Fruit fly (Drosophila melanogaster) whole organism, embryonic: Measurements from ENCODE around the gene Naxd.

ENCODE experiments used
- CG1024 ChIP-seq: fragments of 200-800 bp; sonication (Bioruptor generic); IDR thresholded peaks from 2 replicates; pipeline ENCODE4 v1.3.6; 2022; ENCODE audit warnings: missing biosample characterization, missing genetic modification characterization
- CG10267 ChIP-seq: fragments of 200-800 bp; sonication (Bioruptor generic); optimal IDR thresholded peaks from 2 replicates; lab custom pipeline; 2018; ENCODE audit warnings: missing biosample characterization, mild to moderate bottlenecking, missing genetic modification characterization, moderate library complexity
- CG11504 ChIP-seq: fragments of 200-800 bp; sonication (Bioruptor generic); optimal IDR thresholded peaks from 3 replicates; lab custom pipeline; 2019; ENCODE audit warnings: missing biosample characterization, mild to moderate bottlenecking, missing genetic modification characterization, moderate library complexity
- CG11696 ChIP-seq: fragments of 200-800 bp; sonication (Bioruptor generic); IDR thresholded peaks from 2 replicates; pipeline ENCODE4 v1.3.6; 2022; ENCODE audit warnings: missing biosample characterization, missing genetic modification characterization
- CG12659 ChIP-seq: fragments of 200-800 bp; sonication (Bioruptor generic); optimal IDR thresholded peaks from 3 replicates; lab custom pipeline; 2017; ENCODE audit warnings: mild to moderate bottlenecking, missing biosample characterization, missing genetic modification reagents, missing genetic modification characterization
- CG13296 ChIP-seq: fragments of 200-800 bp; sonication (Bioruptor generic); optimal IDR thresholded peaks from 3 replicates; lab custom pipeline; 2018; ENCODE audit warnings: missing biosample characterization, mild to moderate bottlenecking, missing genetic modification characterization
- CG13424 ChIP-seq: fragments of 200-800 bp; sonication (Bioruptor generic); optimal IDR thresholded peaks from 2 replicates; lab custom pipeline; 2019; ENCODE audit warnings: missing biosample characterization, mild to moderate bottlenecking, missing genetic modification characterization, moderate library complexity
- CG16815 ChIP-seq: fragments of 200-800 bp; sonication (Bioruptor generic); optimal IDR thresholded peaks from 3 replicates; lab custom pipeline; 2017; ENCODE audit warnings: missing biosample characterization, mild to moderate bottlenecking, missing genetic modification characterization
- CG2120 ChIP-seq: fragments of 200-800 bp; sonication (Bioruptor generic); optimal IDR thresholded peaks from 3 replicates; lab custom pipeline; 2016; ENCODE audit warnings: missing biosample characterization, missing genetic modification characterization
- CG32532 ChIP-seq: fragments of 200-800 bp; sonication (Bioruptor generic); IDR thresholded peaks from 2 replicates; pipeline ENCODE4 v1.3.6; 2022; ENCODE audit warnings: missing biosample characterization, missing genetic modification characterization
- CG3995 ChIP-seq: fragments of 200-800 bp; sonication (Bioruptor generic); optimal IDR thresholded peaks from 3 replicates; lab custom pipeline; 2016; ENCODE audit warnings: missing biosample characterization, missing genetic modification characterization
- CG6765 ChIP-seq: fragments of 200-800 bp; sonication (Bioruptor generic); optimal IDR thresholded peaks from 3 replicates; lab custom pipeline; 2017; ENCODE audit warnings: missing biosample characterization, mild to moderate bottlenecking, missing genetic modification characterization
- CG7357 ChIP-seq: fragments of 200-800 bp; sonication (Bioruptor generic); IDR thresholded peaks from 3 replicates; pipeline ENCODE4 v1.3.6; 2022; ENCODE audit warnings: missing biosample characterization, missing genetic modification characterization
- CG7556 ChIP-seq: fragments of 200-800 bp; sonication (Bioruptor generic); optimal IDR thresholded peaks from 2 replicates; lab custom pipeline; 2017; ENCODE audit warnings: missing biosample characterization, mild to moderate bottlenecking, missing genetic modification characterization
- CG7987 ChIP-seq: fragments of 200-800 bp; sonication (Bioruptor generic); optimal IDR thresholded peaks from 2 replicates; lab custom pipeline; 2018; ENCODE audit warnings: missing biosample characterization, mild to moderate bottlenecking, missing genetic modification characterization, moderate library complexity
- CG8290 ChIP-seq, 3 experiments: fragments of 200-800 bp; sonication (Bioruptor generic); optimal IDR thresholded peaks; 2 replicates each; lab custom pipeline; 2016 to 2019; ENCODE audit warnings: missing biosample characterization in 3 of 3, missing genetic modification characterization in 3 of 3, mild to moderate bottlenecking in 2 of 3, moderate library complexity in 1 of 3
- CG9727 ChIP-seq: fragments of 200-800 bp; sonication (Bioruptor generic); optimal IDR thresholded peaks from 3 replicates; lab custom pipeline; 2017; ENCODE audit warnings: missing biosample characterization, mild to moderate bottlenecking, missing genetic modification characterization
- Dfd ChIP-seq, 2 experiments: fragments of >200 bp; optimal IDR thresholded peaks; 2 replicates each; lab custom pipeline; 2017; ENCODE audit warnings: missing biosample characterization in 2 of 2, missing genetic modification characterization in 2 of 2
- Doc3 ChIP-seq: fragments of 200-800 bp; sonication (Bioruptor generic); IDR thresholded peaks from 3 replicates; pipeline ENCODE4 v1.3.6; 2022; ENCODE audit warnings: missing biosample characterization, missing genetic modification characterization; ENCODE audit not compliant: partially characterized antibody
- E2f2 ChIP-seq: fragments of 200-800 bp; sonication (Bioruptor generic); IDR thresholded peaks from 2 replicates; pipeline ENCODE4 v1.3.6; 2022; ENCODE audit warnings: missing biosample characterization, missing genetic modification characterization
- Ets65A ChIP-seq: fragments of 200-800 bp; sonication (Bioruptor generic); peaks from one replicate; lab custom pipeline; 2016; ENCODE audit warnings: missing biosample characterization, missing genetic modification characterization
- HHEX ChIP-seq: fragments of 200-800 bp; sonication (Bioruptor generic); optimal IDR thresholded peaks from 3 replicates; lab custom pipeline; 2017; ENCODE audit warnings: missing biosample characterization, mild to moderate bottlenecking, missing genetic modification characterization, missing genetic modification reagents
- Hr51 ChIP-seq, 2 experiments: fragments of 200-800 bp; sonication (Bioruptor generic); optimal IDR thresholded peaks; 2 replicates in 1 of 2; 3 replicates in 1 of 2; lab custom pipeline; 2016 to 2018; ENCODE audit warnings: missing biosample characterization in 2 of 2, missing genetic modification characterization in 2 of 2, mild to moderate bottlenecking in 1 of 2, moderate library complexity in 1 of 2
- Sox100B ChIP-seq: fragments of 200-800 bp; sonication (Bioruptor generic); optimal IDR thresholded peaks from 3 replicates; lab custom pipeline; 2018; ENCODE audit warnings: missing biosample characterization, mild to moderate bottlenecking, missing genetic modification characterization
- Ssrp ChIP-seq: fragments of 200-800 bp; sonication (Bioruptor generic); optimal IDR thresholded peaks from 2 replicates; lab custom pipeline; 2018; ENCODE audit warnings: missing biosample characterization, mild to moderate bottlenecking, missing genetic modification characterization, moderate library complexity
- Usf ChIP-seq: fragments of 200-800 bp; sonication (Bioruptor generic); optimal IDR thresholded peaks from 2 replicates; lab custom pipeline; 2017; ENCODE audit warnings: missing genotype, missing biosample characterization, missing genetic modification characterization
- Xbp1 ChIP-seq: fragments of 200-800 bp; sonication (Bioruptor generic); optimal IDR thresholded peaks from 3 replicates; lab custom pipeline; 2016; ENCODE audit warnings: missing biosample characterization, mild to moderate bottlenecking, missing genetic modification characterization
- ato ChIP-seq: fragments of 200-800 bp; sonication (Bioruptor generic); IDR thresholded peaks from 2 replicates; pipeline ENCODE4 v1.3.6; 2022; ENCODE audit warnings: missing biosample characterization, missing genetic modification characterization; ENCODE audit not compliant: partially characterized antibody
- bsh ChIP-seq, 2 experiments: fragments of 200-800 bp; sonication (Bioruptor generic); optimal IDR thresholded peaks; 2 replicates each; lab custom pipeline; 2017 to 2018; ENCODE audit warnings: mild to moderate bottlenecking in 2 of 2, missing biosample characterization in 2 of 2, missing genetic modification characterization in 2 of 2, moderate library complexity in 1 of 2
- cg ChIP-seq: fragments of 200-800 bp; sonication (Bioruptor generic); optimal IDR thresholded peaks from 3 replicates; lab custom pipeline; 2019; ENCODE audit warnings: missing biosample characterization, mild to moderate bottlenecking, missing genetic modification characterization, moderate library complexity
- chn ChIP-seq: fragments of 200-800 bp; sonication (Bioruptor generic); optimal IDR thresholded peaks from 2 replicates; lab custom pipeline; 2016; ENCODE audit warnings: missing biosample characterization, missing genetic modification characterization
- dmrt99B ChIP-seq: fragments of 200-800 bp; sonication (Bioruptor generic); optimal IDR thresholded peaks from 2 replicates; lab custom pipeline; 2018; ENCODE audit warnings: missing biosample characterization, mild to moderate bottlenecking, missing genetic modification characterization, moderate library complexity
- dysf ChIP-seq: fragments of 200-800 bp; sonication (Bioruptor generic); IDR thresholded peaks from 3 replicates; pipeline ENCODE4 v1.3.6; 2022; ENCODE audit warnings: missing biosample characterization, missing genetic modification characterization
- ewg ChIP-seq: fragments of 200-800 bp; sonication (Bioruptor generic); optimal IDR thresholded peaks from 3 replicates; lab custom pipeline; 2017; ENCODE audit warnings: mild to moderate bottlenecking, missing biosample characterization, missing genetic modification reagents, missing genetic modification characterization
- eyg ChIP-seq: fragments of 200-800 bp; sonication (Bioruptor generic); optimal IDR thresholded peaks from 3 replicates; lab custom pipeline; 2016; ENCODE audit warnings: missing biosample characterization, missing genetic modification characterization
- grau ChIP-seq: fragments of 200-800 bp; optimal IDR thresholded peaks from 3 replicates; lab custom pipeline; 2019; ENCODE audit warnings: missing biosample characterization, mild to moderate bottlenecking, missing genetic modification characterization, moderate library complexity
- grn ChIP-seq: fragments of 200-800 bp; sonication (Bioruptor generic); optimal IDR thresholded peaks from 3 replicates; lab custom pipeline; 2017; ENCODE audit warnings: missing biosample characterization, missing genetic modification characterization
- hkb ChIP-seq, 2 experiments: fragments of 200-800 bp in 1 of 2; fragments of >200 bp in 1 of 2; sonication (Bioruptor generic) in 1 of 2; IDR thresholded peaks in 1 of 2; optimal IDR thresholded peaks in 1 of 2; 2 replicates each; pipeline versions ENCODE4 v1.3.6 to Lab custom; 2017 to 2022; ENCODE audit warnings: missing biosample characterization in 1 of 2, missing genetic modification characterization in 1 of 2
- ind ChIP-seq: fragments of 200-800 bp; sonication (Bioruptor generic); optimal IDR thresholded peaks from 3 replicates; lab custom pipeline; 2016; ENCODE audit warnings: missing biosample characterization, missing genetic modification characterization
- nom ChIP-seq: fragments of 200-800 bp; sonication (Bioruptor generic); optimal IDR thresholded peaks from 2 replicates; lab custom pipeline; 2017; ENCODE audit warnings: missing biosample characterization, missing genetic modification characterization, mild to moderate bottlenecking, moderate library complexity, missing genetic modification reagents
- oc ChIP-seq: fragments of 200-800 bp; sonication (Bioruptor generic); optimal IDR thresholded peaks from 2 replicates; lab custom pipeline; 2018; ENCODE audit warnings: missing biosample characterization, mild to moderate bottlenecking, missing genetic modification characterization, moderate library complexity
- org-1 ChIP-seq: fragments of 200-800 bp; sonication (Bioruptor generic); optimal IDR thresholded peaks from 2 replicates; lab custom pipeline; 2017; ENCODE audit warnings: missing biosample characterization, missing genetic modification characterization
- row ChIP-seq: fragments of 200-800 bp; sonication (Bioruptor generic); IDR thresholded peaks from 3 replicates; pipeline ENCODE4 v1.3.6; 2022; ENCODE audit warnings: missing biosample characterization, missing genetic modification characterization
- sens ChIP-seq: fragments of 200-800 bp; sonication (Bioruptor generic); peaks from one replicate; lab custom pipeline; 2016; ENCODE audit warnings: missing biosample characterization, missing genetic modification characterization
- slbo ChIP-seq: fragments of 200-800 bp; sonication (Bioruptor generic); IDR thresholded peaks from 2 replicates; pipeline ENCODE4 v1.3.6; 2022; ENCODE audit warnings: missing biosample characterization, missing genetic modification characterization
- tin ChIP-seq: fragments of 200-800 bp; sonication (Bioruptor generic); optimal IDR thresholded peaks from 3 replicates; lab custom pipeline; 2016; ENCODE audit warnings: missing biosample characterization, missing genetic modification characterization

The Naxd gene

DNA sequence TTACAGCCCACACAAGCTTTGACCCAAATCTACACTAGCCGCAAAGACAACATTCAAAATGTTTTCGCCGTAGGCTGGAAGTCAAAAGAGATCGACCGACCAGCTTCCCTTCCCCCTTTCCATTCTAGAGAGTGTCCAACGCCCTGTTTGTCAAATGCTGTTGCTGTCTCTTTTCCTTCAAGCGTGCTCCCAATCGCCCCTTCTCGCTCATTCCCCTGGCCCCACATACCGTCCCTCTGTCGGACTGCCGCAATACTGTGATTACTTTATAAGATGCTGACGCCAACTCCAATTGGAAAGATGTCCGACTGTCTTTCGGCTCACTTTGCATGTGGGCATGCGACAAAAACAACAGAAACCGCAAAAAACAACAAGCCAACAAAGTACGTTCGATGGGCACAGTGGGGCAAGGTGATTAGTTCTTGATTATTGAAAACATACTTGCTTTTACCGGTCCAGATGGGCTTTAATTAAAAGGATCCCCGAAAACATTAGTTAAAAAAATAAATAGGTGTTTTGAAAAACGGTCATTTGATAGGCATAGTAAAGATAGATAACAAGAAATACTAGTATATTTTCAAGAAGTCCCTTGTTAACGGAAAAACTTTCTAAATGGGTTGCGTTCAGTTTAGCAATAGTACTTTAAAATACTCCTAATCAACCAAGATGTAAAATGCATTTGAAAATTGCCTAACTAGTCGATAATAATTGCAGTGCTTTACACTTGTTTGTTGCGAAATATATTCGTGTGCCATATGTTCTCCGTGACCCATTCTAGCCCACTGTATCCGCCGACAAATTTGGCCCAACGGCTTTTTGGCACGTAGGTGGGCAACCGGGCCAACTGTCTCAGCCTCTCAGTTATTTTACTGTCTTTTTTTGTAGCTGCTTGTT, 17.5 kb downstream of the Naxd start (continued):
- peak; percentile 23; the same call in 1 of the 2 replicates for TF ChIP-seq slbo (GFP tag; lab: Robert Waterston, UW)
- 0 out of 2 replicates have a peak, but pooled peaks have one; percentile 9 for TF ChIP-seq E2f2 (GFP tag; lab: Robert Waterston, UW)
- peak; percentile 38 for TF ChIP-seq eyg (GFP tag; lab: Kevin White, UChicago)
- no peak for TF ChIP-seq chn (GFP tag; lab: Kevin White, UChicago)
- TF ChIP-seq CG16815 (GFP tag; lab: Kevin White, UChicago) = peak; percentile 21
- TF ChIP-seq CG8290 (GFP tag; optimal IDR thresholded peaks at IDR 0.05; lab: Kevin White, UChicago) = no peak
- TF ChIP-seq CG8290 (tag; optimal IDR thresholded peaks at IDR 0.05; lab: Kevin White, UChicago) = peak in 1 of 2 experiments; percentile 8
- peak; percentile 26 for TF ChIP-seq CG13424 (tag; lab: Kevin White, UChicago)
- peak; percentile 56 for TF ChIP-seq org-1
- TF ChIP-seq ind (GFP tag; lab: Kevin White, UChicago) = peak; percentile 40
- peak; percentile 37 for TF ChIP-seq CG9727 (GFP tag; lab: Kevin White, UChicago)
- TF ChIP-seq Ets65A = peak; percentile 56
- no peak for TF ChIP-seq CG32532 (GFP tag; lab: Robert Waterston, UW)
- TF ChIP-seq ewg (GFP tag; lab: Kevin White, UChicago) = peak; percentile 4
- no peak for TF ChIP-seq cg (GFP tag; lab: Kevin White, UChicago)
- TF ChIP-seq tin (GFP tag; lab: Kevin White, UChicago) = peak; percentile 23
- TF ChIP-seq CG12659 (GFP tag; lab: Kevin White, UChicago) = peak; percentile 44
- peak; percentile 25 for TF ChIP-seq HHEX (GFP tag; lab: Kevin White, UChicago)
- peak; percentile 90 for TF ChIP-seq sens (GFP tag; lab: Kevin White, UChicago)
- no peak for TF ChIP-seq Doc3 (GFP tag; lab: Robert Waterston, UW)
- TF ChIP-seq grau = peak; percentile 23
- TF ChIP-seq CG7556 (GFP tag; lab: Kevin White, UChicago) = peak; percentile 78
- TF ChIP-seq CG11696 = 0 out of 2 replicates have a peak, but pooled peaks have one; percentile 9
- TF ChIP-seq grn (GFP tag; lab: Kevin White, UChicago) = no peak
- TF ChIP-seq oc (tag; lab: Kevin White, UChicago) = peak; percentile 8
- peak; percentile 68 for TF ChIP-seq CG11504 (tag; lab: Kevin White, UChicago)
- TF ChIP-seq CG6765 = no peak
- peak; percentile 30 for TF ChIP-seq Xbp1
- TF ChIP-seq CG7987 = no peak
- peak; percentile 15 for TF ChIP-seq CG13296 (GFP tag; lab: Kevin White, UChicago)
- peak; percentile 45; the same call in 2 of the 3 replicates for TF ChIP-seq row (GFP tag; lab: Robert Waterston, UW)
- peak; percentile 19; the same call in 1 of the 3 replicates for TF ChIP-seq dysf
- no peak for TF ChIP-seq CG1024 (GFP tag; lab: Robert Waterston, UW)
- no peak for TF ChIP-seq Dfd (GFP tag; optimal IDR thresholded peaks at IDR 0.05; lab: Kevin White, UChicago)
- TF ChIP-seq ato (GFP tag; lab: Robert Waterston, UW) = no peak
- peak; percentile 14 for TF ChIP-seq CG10267 (tag; lab: Kevin White, UChicago)
- peak; percentile 56 for TF ChIP-seq CG2120
- no peak for TF ChIP-seq CG7357 (GFP tag; lab: Robert Waterston, UW)
- no peak for TF ChIP-seq hkb (optimal IDR thresholded peaks at IDR 0.05; lab: Kevin White, UChicago)
- 0 out of 2 replicates have a peak, but pooled peaks have one; percentile 16 for TF ChIP-seq hkb (GFP tag; IDR thresholded peaks at IDR 0.05; lab: Robert Waterston, UW)
- peak in 1 of 2 experiments; percentile 60 for TF ChIP-seq Hr51 (GFP tag; optimal IDR thresholded peaks at IDR 0.05; lab: Kevin White, UChicago)
- peak; percentile 63 for TF ChIP-seq Sox100B (GFP tag; lab: Kevin White, UChicago)
- no peak for TF ChIP-seq Usf
- no peak for TF ChIP-seq CG3995 (GFP tag; lab: Kevin White, UChicago)
- TF ChIP-seq nom (GFP tag; lab: Kevin White, UChicago) = peak; percentile 20
- peak; percentile 36 for TF ChIP-seq Ssrp
- TF ChIP-seq dmrt99B (tag; lab: Kevin White, UChicago) = peak; percentile 59
- peak; percentile 7 to 47 for TF ChIP-seq bsh (GFP tag; optimal IDR thresholded peaks at IDR 0.05; lab: Kevin White, UChicago)
